Worm (Caenorhabditis elegans) whole organism, L2 larva: ENCODE results near the gene rsd-3.

Experiments used
- ama-1 ChIP-seq: fragments of 150-350 bp; optimal IDR thresholded peaks from 2 replicates; lab custom pipeline; 2018; ENCODE audit warnings: inconsistent platforms
- ceh-16 ChIP-seq: fragments of 150-350 bp; optimal IDR thresholded peaks from 2 replicates; lab custom pipeline; 2014; ENCODE audit warnings: missing biosample characterization, missing genetic modification characterization
- ceh-82 ChIP-seq: fragments of 150-350 bp; optimal IDR thresholded peaks from 2 replicates; lab custom pipeline; 2014; ENCODE audit warnings: missing biosample characterization, missing genetic modification characterization
- elt-3 ChIP-seq: sonication (generic microtip); optimal IDR thresholded peaks from 2 replicates; lab custom pipeline; 2017; ENCODE audit warnings: missing biosample characterization, missing genetic modification characterization
- gmeb-1 ChIP-seq: fragments of 150-350 bp; optimal IDR thresholded peaks from 2 replicates; lab custom pipeline; 2014; ENCODE audit warnings: missing biosample characterization, missing genetic modification characterization
- lin-13 ChIP-seq: fragments of 150-350 bp; optimal IDR thresholded peaks from 2 replicates; lab custom pipeline; 2014; ENCODE audit warnings: missing biosample characterization, missing genetic modification reagents, missing genetic modification characterization
- mdl-1 ChIP-seq, 2 experiments: fragments of 150-350 bp in 1 of 2; sonication (generic microtip) in 1 of 2; optimal IDR thresholded peaks; 2 replicates each; lab custom pipeline; 2017; ENCODE audit warnings: missing biosample characterization in 2 of 2, missing genetic modification characterization in 2 of 2
- nhr-25 ChIP-seq: fragments of 150-350 bp; sonication (generic microtip); optimal IDR thresholded peaks from 3 replicates; lab custom pipeline; 2014; ENCODE audit warnings: missing biosample characterization, missing genetic modification characterization
- peb-1 ChIP-seq: fragments of 150-350 bp; optimal IDR thresholded peaks from 2 replicates; lab custom pipeline; 2014; ENCODE audit warnings: missing biosample characterization, missing genetic modification characterization
- snpc-4 ChIP-seq: fragments of 150-350 bp; optimal IDR thresholded peaks from 2 replicates; lab custom pipeline; 2014; ENCODE audit warnings: missing biosample characterization, missing genetic modification characterization
- unc-39 ChIP-seq: fragments of 150-350 bp; optimal IDR thresholded peaks from 2 replicates; lab custom pipeline; 2014; ENCODE audit warnings: missing biosample characterization, missing genetic modification characterization
- unc-55 ChIP-seq: fragments of 150-350 bp; sonication (generic microtip); optimal IDR thresholded peaks from 3 replicates; lab custom pipeline; 2014; ENCODE audit warnings: missing biosample characterization, missing genetic modification reagents, missing genetic modification characterization
- zag-1 ChIP-seq: fragments of 150-350 bp; optimal IDR thresholded peaks from 2 replicates; lab custom pipeline; 2014; ENCODE audit warnings: missing biosample characterization, missing genetic modification characterization
- ztf-1 ChIP-seq: fragments of 200-800 bp; sonication (Bioruptor generic); conservative IDR thresholded peaks from 2 replicates; pipeline ENCODE4 v1.3.6; 2022; ENCODE audit warnings: missing genetic modification characterization, missing compliant biosample characterization

DNA sequence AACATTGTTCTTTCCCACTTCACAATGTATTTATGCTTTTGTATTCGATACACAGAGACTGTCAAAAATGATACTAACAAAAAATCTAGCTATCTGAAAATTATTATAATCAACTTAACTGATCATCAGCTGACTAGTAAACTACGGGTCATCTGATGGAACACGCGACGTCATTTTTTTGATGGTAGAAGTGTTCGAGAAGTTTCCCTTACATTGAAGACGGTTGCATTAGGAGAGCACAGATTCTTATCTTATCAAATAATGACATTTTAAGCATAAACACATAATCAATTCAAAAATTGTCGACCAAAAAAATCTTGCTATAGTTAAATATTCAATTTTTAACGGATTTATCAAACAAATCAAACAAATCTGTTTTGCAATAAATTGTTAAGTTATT, 5.6 kb upstream of the rsd-3 start:
- TF ChIP-seq peb-1 (tag; lab: Kevin White, UChicago) (no peak), gmeb-1 (tag; lab: Kevin White, UChicago) (no peak), elt-3 (tag; lab: Kevin White, UChicago) (no peak), unc-39 (tag; lab: Kevin White, UChicago) (no peak), nhr-25 (tag; lab: Kevin White, UChicago) (no peak), zag-1 (tag; lab: Kevin White, UChicago) (no peak), lin-13 (GFP tag; lab: Kevin White, UChicago) (no peak), ama-1 (lab: Kevin White, UChicago) (no peak), ztf-1 (GFP tag; lab: Robert Waterston, UW) (no peak), mdl-1 (tag; optimal IDR thresholded peaks at IDR 0.05; lab: Kevin White, UChicago) (no peak), snpc-4 (no peak), unc-55 (GFP tag; lab: Kevin White, UChicago) (no peak), ceh-16 (tag; lab: Kevin White, UChicago) (no peak), ceh-82 (tag; lab: Kevin White, UChicago) (no peak)
